Fruit fly (Drosophila melanogaster) whole organism, embryonic: Measurements from ENCODE around the gene CG18675.

ENCODE experiments used
- Atf-2 ChIP-seq: fragments of 200-800 bp; sonication (Bioruptor generic); optimal IDR thresholded peaks from 2 replicates; lab custom pipeline; 2016; ENCODE audit warnings: missing biosample characterization, missing genetic modification characterization
- Awh ChIP-seq: fragments of 200-800 bp; sonication (Bioruptor generic); IDR thresholded peaks from 2 replicates; pipeline ENCODE4, ENCODE4 v1.3.6; 2022; ENCODE audit warnings: missing biosample characterization, missing genetic modification characterization
- BtbVII ChIP-seq: fragments of 200-800 bp; sonication (Bioruptor generic); optimal IDR thresholded peaks from 3 replicates; lab custom pipeline; 2017; ENCODE audit warnings: missing biosample characterization, mild to moderate bottlenecking, missing genetic modification characterization
- CG10209 ChIP-seq: fragments of 200-800 bp; sonication (Bioruptor generic); optimal IDR thresholded peaks from 3 replicates; lab custom pipeline; 2017; ENCODE audit warnings: missing biosample characterization, mild to moderate bottlenecking, missing genetic modification characterization, missing genetic modification reagents
- CG10565 ChIP-seq: fragments of 200-800 bp; sonication (Bioruptor generic); optimal IDR thresholded peaks from 3 replicates; lab custom pipeline; 2016; ENCODE audit warnings: missing biosample characterization, mild to moderate bottlenecking, missing genetic modification characterization
- CG16815 ChIP-seq: fragments of 200-800 bp; sonication (Bioruptor generic); optimal IDR thresholded peaks from 3 replicates; lab custom pipeline; 2017; ENCODE audit warnings: missing biosample characterization, mild to moderate bottlenecking, missing genetic modification characterization
- CG17385 ChIP-seq: fragments of 200-800 bp; sonication (Bioruptor generic); optimal IDR thresholded peaks from 3 replicates; lab custom pipeline; 2018; ENCODE audit warnings: missing biosample characterization, mild to moderate bottlenecking, missing genetic modification characterization
- CG17829 ChIP-seq: fragments of 200-800 bp; optimal IDR thresholded peaks from 2 replicates; lab custom pipeline; 2019; ENCODE audit warnings: missing biosample characterization, mild to moderate bottlenecking, missing genetic modification characterization, moderate library complexity
- CG18619 ChIP-seq: fragments of 200-800 bp; sonication (Bioruptor generic); optimal IDR thresholded peaks from 3 replicates; lab custom pipeline; 2017; ENCODE audit warnings: missing biosample characterization, mild to moderate bottlenecking, missing genetic modification characterization
- CG2199 ChIP-seq: fragments of 200-800 bp; sonication (Bioruptor generic); IDR thresholded peaks from 3 replicates; pipeline ENCODE4 v1.3.6; 2022; ENCODE audit warnings: missing biosample characterization, missing genetic modification characterization
- CG2678 ChIP-seq: fragments of 200-800 bp; sonication (Bioruptor generic); optimal IDR thresholded peaks from 3 replicates; lab custom pipeline; 2019; ENCODE audit warnings: missing biosample characterization, mild to moderate bottlenecking, missing genetic modification characterization, moderate library complexity
- CG4328 ChIP-seq: fragments of 200-800 bp; sonication (Bioruptor generic); optimal IDR thresholded peaks from 3 replicates; lab custom pipeline; 2017; ENCODE audit warnings: missing biosample characterization, missing genetic modification reagents, missing genetic modification characterization
- CG5245 ChIP-seq: fragments of 200-800 bp; sonication (Bioruptor generic); optimal IDR thresholded peaks from 3 replicates; lab custom pipeline; 2016; ENCODE audit warnings: missing biosample characterization, missing genetic modification characterization
- CG7372 ChIP-seq: fragments of 200-800 bp; sonication (Bioruptor generic); IDR thresholded peaks from 2 replicates; pipeline ENCODE4 v1.3.6; 2022; ENCODE audit warnings: missing biosample characterization, missing genetic modification characterization
- CG9215 ChIP-seq: fragments of 200-800 bp; sonication (Bioruptor generic); IDR thresholded peaks from 2 replicates; pipeline ENCODE4 v1.3.6; 2022; ENCODE audit warnings: missing biosample characterization, missing genetic modification characterization
- CrebB ChIP-seq: fragments of 200-800 bp; sonication (Bioruptor generic); optimal IDR thresholded peaks from 3 replicates; lab custom pipeline; 2018; ENCODE audit warnings: missing biosample characterization, mild to moderate bottlenecking, missing genetic modification characterization
- Dip3 ChIP-seq: fragments of 200-800 bp; sonication (Bioruptor generic); optimal IDR thresholded peaks from 3 replicates; lab custom pipeline; 2016; ENCODE audit warnings: missing biosample characterization, missing genetic modification characterization
- Doc3 ChIP-seq: fragments of 200-800 bp; sonication (Bioruptor generic); IDR thresholded peaks from 3 replicates; pipeline ENCODE4 v1.3.6; 2022; ENCODE audit warnings: missing biosample characterization, missing genetic modification characterization; ENCODE audit not compliant: partially characterized antibody
- Meics ChIP-seq: fragments of 200-800 bp; sonication (Bioruptor generic); optimal IDR thresholded peaks from 2 replicates; lab custom pipeline; 2017; ENCODE audit warnings: missing biosample characterization, mild to moderate bottlenecking, missing genetic modification characterization
- Mes4 ChIP-seq: fragments of 200-800 bp; sonication (Bioruptor generic); optimal IDR thresholded peaks from 2 replicates; lab custom pipeline; 2016; ENCODE audit warnings: missing biosample characterization, missing genetic modification characterization
- NfI ChIP-seq: fragments of 200-800 bp; sonication (Bioruptor generic); optimal IDR thresholded peaks from 3 replicates; lab custom pipeline; 2018; ENCODE audit warnings: missing biosample characterization, mild to moderate bottlenecking, missing genetic modification characterization, moderate library complexity
- Oli ChIP-seq: fragments of 200-800 bp; sonication (Bioruptor generic); optimal IDR thresholded peaks from 2 replicates; lab custom pipeline; 2018; ENCODE audit warnings: missing biosample characterization, mild to moderate bottlenecking, missing genetic modification characterization, moderate library complexity
- Pdp1 ChIP-seq, 2 experiments: fragments of 200-800 bp; sonication (Bioruptor generic); optimal IDR thresholded peaks; 3 replicates each; lab custom pipeline; 2016; ENCODE audit warnings: missing biosample characterization in 2 of 2, missing genetic modification characterization in 2 of 2, mild to moderate bottlenecking in 1 of 2, moderate library complexity in 1 of 2
- Sry-δ ChIP-seq: fragments of 200-800 bp; sonication (Bioruptor generic); optimal IDR thresholded peaks from 2 replicates; lab custom pipeline; 2016; ENCODE audit warnings: missing biosample characterization, missing genetic modification characterization
- Ssrp ChIP-seq: fragments of 200-800 bp; sonication (Bioruptor generic); optimal IDR thresholded peaks from 2 replicates; lab custom pipeline; 2018; ENCODE audit warnings: missing biosample characterization, mild to moderate bottlenecking, missing genetic modification characterization, moderate library complexity
- Usf ChIP-seq: fragments of 200-800 bp; sonication (Bioruptor generic); optimal IDR thresholded peaks from 2 replicates; lab custom pipeline; 2017; ENCODE audit warnings: missing genotype, missing biosample characterization, missing genetic modification characterization
- YL-1 ChIP-seq: fragments of 200-800 bp; sonication (Bioruptor generic); optimal IDR thresholded peaks from 3 replicates; lab custom pipeline; 2017; ENCODE audit warnings: missing biosample characterization, mild to moderate bottlenecking, missing genetic modification characterization
- abd-A ChIP-seq: fragments of 200-800 bp; sonication (Bioruptor generic); optimal IDR thresholded peaks from 3 replicates; lab custom pipeline; 2019; ENCODE audit warnings: missing biosample characterization, mild to moderate bottlenecking, missing genetic modification characterization, moderate library complexity
- bowl ChIP-seq: fragments of 200-800 bp; sonication (Bioruptor generic); IDR thresholded peaks from 2 replicates; pipeline ENCODE4 v1.3.6; 2022; ENCODE audit warnings: missing biosample characterization, missing genetic modification characterization
- cg ChIP-seq: fragments of 200-800 bp; sonication (Bioruptor generic); optimal IDR thresholded peaks from 3 replicates; lab custom pipeline; 2019; ENCODE audit warnings: missing biosample characterization, mild to moderate bottlenecking, missing genetic modification characterization, moderate library complexity
- cwo ChIP-seq: fragments of 200-800 bp; sonication (Bioruptor generic); optimal IDR thresholded peaks from 3 replicates; lab custom pipeline; 2017; ENCODE audit warnings: missing biosample characterization, missing genetic modification characterization, mild to moderate bottlenecking, moderate library complexity, missing genetic modification reagents
- dpn ChIP-seq, 2 experiments: fragments of 200-800 bp; sonication (Bioruptor generic); optimal IDR thresholded peaks; 3 replicates each; lab custom pipeline; 2016; ENCODE audit warnings: missing biosample characterization in 2 of 2, missing genetic modification characterization in 2 of 2
- fd64A ChIP-seq: fragments of 200-800 bp; sonication (Bioruptor generic); optimal IDR thresholded peaks from 3 replicates; lab custom pipeline; 2018; ENCODE audit warnings: missing biosample characterization, mild to moderate bottlenecking, missing genetic modification characterization
- gsb ChIP-seq: fragments of 200-800 bp; sonication (Bioruptor generic); IDR thresholded peaks from 2 replicates; pipeline ENCODE4 v1.3.6; 2022; ENCODE audit warnings: missing biosample characterization, missing genetic modification characterization
- ham ChIP-seq: fragments of 200-800 bp; sonication (Bioruptor generic); IDR thresholded peaks from 2 replicates; pipeline ENCODE4 v1.3.6; 2022; ENCODE audit warnings: missing biosample characterization, missing genetic modification characterization
- inv ChIP-seq: fragments of 200-800 bp; sonication (Bioruptor generic); IDR thresholded peaks from 2 replicates; pipeline ENCODE4 v1.3.6; 2022; ENCODE audit warnings: missing biosample characterization, missing genetic modification characterization; ENCODE audit not compliant: partially characterized antibody
- kay ChIP-seq: fragments of 200-800 bp; sonication (Bioruptor generic); optimal IDR thresholded peaks from 2 replicates; lab custom pipeline; 2016; ENCODE audit warnings: missing biosample characterization, missing genetic modification characterization
- kni ChIP-seq: fragments of 200-800 bp; sonication (Bioruptor generic); optimal IDR thresholded peaks from 3 replicates; lab custom pipeline; 2017; ENCODE audit warnings: mild to moderate bottlenecking, missing biosample characterization, missing genetic modification reagents, missing genetic modification characterization
- lmd ChIP-seq: fragments of 200-800 bp; sonication (Bioruptor generic); IDR thresholded peaks from 2 replicates; pipeline ENCODE4 v1.3.6; 2022; ENCODE audit warnings: missing biosample characterization, missing genetic modification characterization
- mirr ChIP-seq: fragments of 200-800 bp; sonication (Bioruptor generic); optimal IDR thresholded peaks from 3 replicates; lab custom pipeline; 2018; ENCODE audit warnings: missing biosample characterization, mild to moderate bottlenecking, missing genetic modification characterization
- pfk ChIP-seq: fragments of 200-800 bp; sonication (Bioruptor generic); optimal IDR thresholded peaks from 2 replicates; lab custom pipeline; 2018; ENCODE audit warnings: missing biosample characterization, mild to moderate bottlenecking, missing genetic modification characterization, moderate library complexity
- pros ChIP-seq: fragments of 200-800 bp; sonication (Bioruptor generic); optimal IDR thresholded peaks from 3 replicates; lab custom pipeline; 2019; ENCODE audit warnings: missing biosample characterization, mild to moderate bottlenecking, missing genetic modification characterization, moderate library complexity
- rib ChIP-seq: fragments of 200-800 bp; sonication (Bioruptor generic); IDR thresholded peaks from 2 replicates; pipeline ENCODE4 v1.3.6; 2022; ENCODE audit warnings: missing biosample characterization, missing genetic modification characterization
- sd ChIP-seq: fragments of 200-800 bp; sonication (Bioruptor generic); optimal IDR thresholded peaks from 3 replicates; lab custom pipeline; 2018; ENCODE audit warnings: missing biosample characterization, mild to moderate bottlenecking, missing genetic modification characterization, moderate library complexity
- sens ChIP-seq: fragments of 200-800 bp; sonication (Bioruptor generic); peaks from one replicate; lab custom pipeline; 2016; ENCODE audit warnings: missing biosample characterization, missing genetic modification characterization
- tin ChIP-seq: fragments of 200-800 bp; sonication (Bioruptor generic); optimal IDR thresholded peaks from 3 replicates; lab custom pipeline; 2016; ENCODE audit warnings: missing biosample characterization, missing genetic modification characterization
- trem ChIP-seq: fragments of 200-800 bp; optimal IDR thresholded peaks from 3 replicates; lab custom pipeline; 2019; ENCODE audit warnings: missing biosample characterization, mild to moderate bottlenecking, missing genetic modification characterization, moderate library complexity
- tup ChIP-seq: fragments of 200-800 bp; sonication (Bioruptor generic); optimal IDR thresholded peaks from 2 replicates; lab custom pipeline; 2016; ENCODE audit warnings: missing biosample characterization, mild to moderate bottlenecking, missing genetic modification characterization, moderate library complexity
- vfl ChIP-seq: fragments of 200-800 bp; sonication (Bioruptor generic); optimal IDR thresholded peaks from 2 replicates; lab custom pipeline; 2016; ENCODE audit warnings: missing biosample characterization, missing genetic modification characterization
- z ChIP-seq: fragments of 200-800 bp; sonication (Bioruptor generic); IDR thresholded peaks from 3 replicates; pipeline ENCODE4 v1.3.6; 2022; ENCODE audit warnings: missing biosample characterization, missing genetic modification characterization

The CG18675 gene

dm6 chr3L:4221226-4221770 is 47.6 kb downstream of the CG18675 start (continued):
- TF ChIP-seq CG10209 (GFP tag; lab: Kevin White, UChicago): no peak
- no peak for TF ChIP-seq dpn (GFP tag; optimal IDR thresholded peaks at IDR 0.05; lab: Kevin White, UChicago)
- no peak for TF ChIP-seq Mes4 (GFP tag; lab: Kevin White, UChicago)
- TF ChIP-seq ham (GFP tag; lab: Robert Waterston, UW): no peak
- TF ChIP-seq sd (tag; lab: Kevin White, UChicago): peak; percentile 99
- TF ChIP-seq CG5245: no peak
- TF ChIP-seq NfI: peak; percentile 34
- TF ChIP-seq vfl (GFP tag; lab: Kevin White, UChicago): no peak
- no peak for TF ChIP-seq Ssrp (tag; lab: Kevin White, UChicago)
- peak; percentile 35 for TF ChIP-seq BtbVII (GFP tag; lab: Kevin White, UChicago)
- TF ChIP-seq CG2678 (tag; lab: Kevin White, UChicago): peak; percentile 31
- TF ChIP-seq CG10565 (GFP tag; lab: Kevin White, UChicago): no peak
- TF ChIP-seq Atf-2 (GFP tag; lab: Kevin White, UChicago): no peak
- TF ChIP-seq Meics (GFP tag; lab: Kevin White, UChicago): peak; percentile 22
- peak; percentile 93 for TF ChIP-seq abd-A (tag; lab: Kevin White, UChicago)
- 0 out of 3 replicates have a peak, but pooled peaks have one; percentile 28 for TF ChIP-seq z (GFP tag; lab: Robert Waterston, UW)
- TF ChIP-seq CG17385 (GFP tag; lab: Kevin White, UChicago): no peak
- peak; percentile 49; the same call in 1 of the 2 replicates for TF ChIP-seq rib
- TF ChIP-seq gsb (GFP tag; lab: Robert Waterston, UW): no peak
- peak; percentile 13 for TF ChIP-seq kni (GFP tag; lab: Kevin White, UChicago)
- peak; percentile 70 for TF ChIP-seq cg (GFP tag; lab: Kevin White, UChicago)
- TF ChIP-seq lmd (GFP tag; lab: Robert Waterston, UW): no peak
- TF ChIP-seq pros: peak; percentile 79
- TF ChIP-seq CG18619 (GFP tag; lab: Kevin White, UChicago): no peak
- no peak for TF ChIP-seq trem (tag; lab: Kevin White, UChicago)
- no peak for TF ChIP-seq tup (GFP tag; lab: Kevin White, UChicago)
- no peak for TF ChIP-seq Usf (GFP tag; lab: Kevin White, UChicago)
- TF ChIP-seq fd64A (GFP tag; lab: Kevin White, UChicago): no peak
- TF ChIP-seq Sry-δ (GFP tag; lab: Kevin White, UChicago): no peak
- TF ChIP-seq YL-1 (GFP tag; lab: Kevin White, UChicago): no peak
- TF ChIP-seq CG7372 (GFP tag; lab: Robert Waterston, UW): no peak
- peak; percentile 99 for TF ChIP-seq cwo (GFP tag; lab: Kevin White, UChicago)
- no peak for TF ChIP-seq CG17829 (tag; lab: Kevin White, UChicago)
- TF ChIP-seq CG2199 (GFP tag; lab: Robert Waterston, UW): no peak
- TF ChIP-seq CrebB: peak; percentile 37
- no peak for TF ChIP-seq CG16815 (GFP tag; lab: Kevin White, UChicago)
- peak in 1 of 2 experiments; percentile 44 for TF ChIP-seq Pdp1 (GFP tag; optimal IDR thresholded peaks at IDR 0.05; lab: Kevin White, UChicago)
- TF ChIP-seq bowl (GFP tag; lab: Robert Waterston, UW): no peak
- no peak for TF ChIP-seq pfk
- no peak for TF ChIP-seq inv (GFP tag; lab: Robert Waterston, UW)
- TF ChIP-seq CG9215 (GFP tag; lab: Robert Waterston, UW): no peak
- TF ChIP-seq sens (GFP tag; lab: Kevin White, UChicago): no peak
- no peak for TF ChIP-seq tin
- TF ChIP-seq Oli (tag; lab: Kevin White, UChicago): no peak
- peak; percentile 89 for TF ChIP-seq mirr (GFP tag; lab: Kevin White, UChicago)
- TF ChIP-seq Dip3 (GFP tag; lab: Kevin White, UChicago): no peak
- peak; percentile 65; the same call in 1 of the 2 replicates for TF ChIP-seq Awh
- TF ChIP-seq Doc3 (GFP tag; lab: Robert Waterston, UW): no peak
- peak; percentile 45 for TF ChIP-seq CG4328 (GFP tag; lab: Kevin White, UChicago)
- peak; percentile 52 for TF ChIP-seq kay (GFP tag; lab: Kevin White, UChicago)
